Fruit fly (Drosophila melanogaster) whole organism, wandering third instar larva: Measurements from ENCODE around the gene AnxB9.

Source experiments
- Abd-B ChIP-seq: fragments of >200 bp; optimal IDR thresholded peaks from 2 replicates; lab custom pipeline; 2017; ENCODE audit warnings: missing biosample characterization, missing genetic modification characterization
- CG9705 ChIP-seq: fragments of 200-800 bp; sonication (Bioruptor generic); optimal IDR thresholded peaks from 2 replicates; lab custom pipeline; 2018; ENCODE audit warnings: missing biosample characterization, mild to moderate bottlenecking, missing genetic modification characterization
- Dfd ChIP-seq: fragments of >200 bp; optimal IDR thresholded peaks from 2 replicates; lab custom pipeline; 2017; ENCODE audit warnings: missing biosample characterization, missing genetic modification characterization
- Dif ChIP-seq: fragments of 200-275, 200-300 bp; sonication (Bioruptor generic); optimal IDR thresholded peaks from 2 replicates; lab custom pipeline; 2018; ENCODE audit warnings: missing biosample characterization, missing genetic modification characterization; ENCODE audit not compliant: partially characterized antibody
- GATAd ChIP-seq: sonication (Bioruptor generic); optimal IDR thresholded peaks from 2 replicates; lab custom pipeline; 2016; ENCODE audit warnings: missing biosample characterization, missing genetic modification characterization
- HLH106 ChIP-seq: fragments of 200-800 bp; optimal IDR thresholded peaks from 3 replicates; lab custom pipeline; 2019; ENCODE audit warnings: missing biosample characterization, mild to moderate bottlenecking, missing genetic modification characterization, moderate library complexity
- Hnf4 ChIP-seq: fragments of 200-800 bp; sonication (Bioruptor generic); optimal IDR thresholded peaks from 2 replicates; lab custom pipeline; 2016; ENCODE audit warnings: missing biosample characterization, mild to moderate bottlenecking, missing genetic modification characterization
- Hr78 ChIP-seq: fragments of >200 bp; optimal IDR thresholded peaks from 2 replicates; lab custom pipeline; 2017; ENCODE audit warnings: missing biosample characterization, missing genetic modification characterization
- Hr83 ChIP-seq: fragments of 200-300 bp; sonication (Bioruptor generic); optimal IDR thresholded peaks from 2 replicates; lab custom pipeline; 2016; ENCODE audit warnings: missing biosample characterization, mild to moderate bottlenecking, missing genetic modification characterization, moderate library complexity; ENCODE audit not compliant: poor library complexity, severe bottlenecking
- Jra ChIP-seq: sonication (Bioruptor generic); optimal IDR thresholded peaks from 2 replicates; lab custom pipeline; 2016; ENCODE audit warnings: missing biosample characterization, missing genetic modification characterization
- Mio ChIP-seq: sonication (Bioruptor generic); optimal IDR thresholded peaks from 2 replicates; lab custom pipeline; 2016; ENCODE audit warnings: missing biosample characterization, missing genetic modification characterization
- N ChIP-seq: fragments of >200 bp; optimal IDR thresholded peaks from 2 replicates; lab custom pipeline; 2018; ENCODE audit warnings: missing biosample characterization, missing external identifiers, missing genetic modification characterization
- OdsH ChIP-seq: fragments of 200-800 bp; sonication (Bioruptor generic); optimal IDR thresholded peaks from 2 replicates; lab custom pipeline; 2016; ENCODE audit warnings: missing biosample characterization, mild to moderate bottlenecking, missing genetic modification characterization
- Rel ChIP-seq, 2 experiments: fragments of 200-800 bp; sonication (Bioruptor generic) in 1 of 2; optimal IDR thresholded peaks; 2 replicates in 1 of 2; 3 replicates in 1 of 2; lab custom pipeline; 2016 to 2019; ENCODE audit warnings: mild to moderate bottlenecking in 2 of 2, missing biosample characterization in 2 of 2, missing genetic modification characterization in 2 of 2, moderate library complexity in 1 of 2
- Sp1 ChIP-seq: fragments of 200-800 bp; sonication (Bioruptor generic); optimal IDR thresholded peaks from 3 replicates; lab custom pipeline; 2019; ENCODE audit warnings: missing biosample characterization, mild to moderate bottlenecking, missing genetic modification characterization, moderate library complexity
- Vsx2 ChIP-seq: fragments of 200-300, 225-300 bp; sonication (Bioruptor generic); optimal IDR thresholded peaks from 2 replicates; lab custom pipeline; 2018; ENCODE audit warnings: missing biosample characterization, missing genetic modification characterization; ENCODE audit not compliant: partially characterized antibody
- br ChIP-seq: fragments of 200-800 bp; sonication (Bioruptor generic); optimal IDR thresholded peaks from 2 replicates; lab custom pipeline; 2016; ENCODE audit warnings: missing biosample characterization, missing genetic modification characterization
- brk ChIP-seq: fragments of 200-800 bp; sonication (Bioruptor generic); optimal IDR thresholded peaks from 2 replicates; lab custom pipeline; 2016; ENCODE audit warnings: missing biosample characterization, mild to moderate bottlenecking, missing genetic modification characterization
- dl ChIP-seq, 2 experiments: fragments of 175-275, 200-275 bp in 1 of 2; fragments of 200-275 bp in 1 of 2; sonication (Bioruptor generic); optimal IDR thresholded peaks; lab custom pipeline; 2018; ENCODE audit warnings: mild to moderate bottlenecking in 2 of 2, missing biosample characterization in 2 of 2, missing genetic modification characterization in 2 of 2, moderate library complexity in 2 of 2; ENCODE audit not compliant: partially characterized antibody in 2 of 2, insufficient read depth in 1 of 2
- dmrt93B ChIP-seq: fragments of 200-800 bp; sonication (Bioruptor generic); optimal IDR thresholded peaks from 2 replicates; lab custom pipeline; 2018; ENCODE audit warnings: missing biosample characterization, mild to moderate bottlenecking, missing genetic modification characterization
- dsf ChIP-seq: sonication (Bioruptor generic); optimal IDR thresholded peaks from 2 replicates; lab custom pipeline; 2016; ENCODE audit warnings: missing biosample characterization, missing genetic modification characterization, borderline replicate concordance
- foxo ChIP-seq, 2 experiments: fragments of 200-800 bp; sonication (Bioruptor generic); optimal IDR thresholded peaks; 2 replicates in 1 of 2; 3 replicates in 1 of 2; lab custom pipeline; 2016 to 2017; ENCODE audit warnings: missing biosample characterization in 2 of 2, missing genetic modification characterization in 2 of 2
- fru ChIP-seq: fragments of 200-800 bp; sonication (Bioruptor generic); optimal IDR thresholded peaks from 3 replicates; lab custom pipeline; 2016; ENCODE audit warnings: missing biosample characterization, mild to moderate bottlenecking, missing genetic modification characterization
- h ChIP-seq: fragments of 200-800 bp; sonication (Bioruptor generic); optimal IDR thresholded peaks from 3 replicates; lab custom pipeline; 2016; ENCODE audit warnings: missing biosample characterization, mild to moderate bottlenecking, missing genetic modification characterization
- jim ChIP-seq: fragments of 175-275, 200-325 bp; sonication (Bioruptor generic); optimal IDR thresholded peaks from 2 replicates; lab custom pipeline; 2016; ENCODE audit warnings: missing biosample characterization, mild to moderate bottlenecking, missing genetic modification characterization
- lola ChIP-seq: fragments of >200 bp; optimal IDR thresholded peaks from 2 replicates; lab custom pipeline; 2017; ENCODE audit warnings: missing biosample characterization, missing genetic modification characterization
- pan ChIP-seq: fragments of >200 bp; optimal IDR thresholded peaks from 2 replicates; lab custom pipeline; 2017
- psq ChIP-seq: fragments of 200-800 bp; sonication (Bioruptor generic); optimal IDR thresholded peaks from 3 replicates; lab custom pipeline; 2017; ENCODE audit warnings: missing biosample characterization, mild to moderate bottlenecking, missing genetic modification characterization, moderate library complexity
- rgr ChIP-seq: fragments of 200-800 bp; sonication (Bioruptor generic); optimal IDR thresholded peaks from 3 replicates; lab custom pipeline; 2016; ENCODE audit warnings: missing biosample characterization, mild to moderate bottlenecking, missing genetic modification characterization
- sv ChIP-seq: fragments of 200-800 bp; sonication (Bioruptor generic); optimal IDR thresholded peaks from 3 replicates; lab custom pipeline; 2016; ENCODE audit warnings: missing biosample characterization, missing genetic modification characterization
- tai ChIP-seq: sonication (Bioruptor generic); optimal IDR thresholded peaks from 2 replicates; lab custom pipeline; 2016; ENCODE audit warnings: missing biosample characterization, missing genetic modification characterization
- usp ChIP-seq: fragments of >200 bp; optimal IDR thresholded peaks from 2 replicates; lab custom pipeline; 2017; ENCODE audit warnings: missing biosample characterization, missing genetic modification characterization
- woc ChIP-seq: sonication (Bioruptor generic); optimal IDR thresholded peaks from 2 replicates; lab custom pipeline; 2016; ENCODE audit warnings: missing biosample characterization, mild to moderate bottlenecking, missing genetic modification characterization

The AnxB9 gene

dm6 chr3R:21017464-21018080 lies 47.5 kb upstream of the AnxB9 start, which contains the start of gene Rlip:
Rlip (plus strand) TSS chr3R:21017684.
- TF ChIP-seq OdsH (GFP tag; lab: Kevin White, UChicago) (no peak), Abd-B (GFP tag; lab: Kevin White, UChicago) (no peak), Hnf4 (peak; percentile 52), jim (GFP tag; lab: Kevin White, UChicago) (no peak), Sp1 (GFP tag; lab: Kevin White, UChicago) (no peak), rgr (peak; percentile 50), Rel (GFP tag; optimal IDR thresholded peaks at IDR 0.05; lab: Kevin White, UChicago) (no peak), Rel (tag; optimal IDR thresholded peaks at IDR 0.05; lab: Kevin White, UChicago) (peak; percentile 17), GATAd (GFP tag; lab: Kevin White, UChicago) (no peak), CG9705 (GFP tag; lab: Kevin White, UChicago) (peak; percentile 30), h (GFP tag; lab: Kevin White, UChicago) (peak; percentile 59), Vsx2 (GFP tag; lab: Kevin White, UChicago) (no peak), psq (GFP tag; lab: Kevin White, UChicago) (peak; percentile 9), HLH106 (tag; lab: Kevin White, UChicago) (peak; percentile 42), Hr78 (no peak), usp (GFP tag; lab: Kevin White, UChicago) (no peak), Mio (GFP tag; lab: Kevin White, UChicago) (no peak), fru (GFP tag; lab: Kevin White, UChicago) (peak; percentile 62), pan (lab: Kevin White, UChicago) (no peak), Jra (GFP tag; lab: Kevin White, UChicago) (no peak), foxo (GFP tag; optimal IDR thresholded peaks at IDR 0.05; lab: Kevin White, UChicago) (peak in 1 of 2 experiments; percentile 67), dmrt93B (GFP tag; lab: Kevin White, UChicago) (peak; percentile 27)

dm6 chr3R:21019073-21019472 lies 46.0 kb upstream of the AnxB9 start:
- TF ChIP-seq Hr83 (no peak), HLH106 (tag; lab: Kevin White, UChicago) (no peak), CG9705 (GFP tag; lab: Kevin White, UChicago) (no peak), h (GFP tag; lab: Kevin White, UChicago) (peak; percentile 7), Dif (GFP tag; lab: Kevin White, UChicago) (no peak), Mio (GFP tag; lab: Kevin White, UChicago) (no peak), Jra (GFP tag; lab: Kevin White, UChicago) (no peak), N (GFP tag; lab: Kevin White, UChicago) (no peak), GATAd (GFP tag; lab: Kevin White, UChicago) (no peak), rgr (no peak), OdsH (GFP tag; lab: Kevin White, UChicago) (no peak), Hnf4 (no peak), fru (GFP tag; lab: Kevin White, UChicago) (no peak), br (GFP tag; lab: Kevin White, UChicago) (no peak), psq (GFP tag; lab: Kevin White, UChicago) (no peak), Abd-B (GFP tag; lab: Kevin White, UChicago) (no peak), dmrt93B (GFP tag; lab: Kevin White, UChicago) (no peak), woc (GFP tag; lab: Kevin White, UChicago) (no peak), brk (peak; percentile 27), Dfd (GFP tag; lab: Kevin White, UChicago) (no peak), Vsx2 (GFP tag; lab: Kevin White, UChicago) (no peak), tai (GFP tag; lab: Kevin White, UChicago) (no peak), foxo (GFP tag; optimal IDR thresholded peaks at IDR 0.05; lab: Kevin White, UChicago) (peak in 1 of 2 experiments; percentile 31), Rel (GFP tag; optimal IDR thresholded peaks at IDR 0.05; lab: Kevin White, UChicago) (no peak), Rel (tag; optimal IDR thresholded peaks at IDR 0.05; lab: Kevin White, UChicago) (no peak)

dm6 chr3R:21022769-21023517 lies 42.1 kb upstream of the AnxB9 start:
- TF ChIP-seq fru (GFP tag; lab: Kevin White, UChicago) = no peak
- no peak for TF ChIP-seq dsf (GFP tag; lab: Kevin White, UChicago)
- TF ChIP-seq rgr = no peak
- no peak for TF ChIP-seq Dif (GFP tag; lab: Kevin White, UChicago)
- TF ChIP-seq Jra (GFP tag; lab: Kevin White, UChicago) = no peak
- TF ChIP-seq dl (GFP tag; optimal IDR thresholded peaks at IDR 0.05; lab: Kevin White, UChicago; ENCODE audit: insufficient read depth in 1 of 2, partially characterized antibody in 2 of 2) = no peak
- no peak for TF ChIP-seq lola (GFP tag; lab: Kevin White, UChicago)
- TF ChIP-seq h (GFP tag; lab: Kevin White, UChicago) = no peak
- no peak for TF ChIP-seq woc (GFP tag; lab: Kevin White, UChicago)
- TF ChIP-seq pan (lab: Kevin White, UChicago) = no peak
- no peak for TF ChIP-seq Hr78
- no peak for TF ChIP-seq tai (GFP tag; lab: Kevin White, UChicago)
- TF ChIP-seq Hnf4 = no peak
- TF ChIP-seq sv (GFP tag; lab: Kevin White, UChicago) = no peak
- TF ChIP-seq Sp1 (GFP tag; lab: Kevin White, UChicago) = no peak
- TF ChIP-seq Dfd (GFP tag; lab: Kevin White, UChicago) = no peak
- no peak for TF ChIP-seq psq (GFP tag; lab: Kevin White, UChicago)
